Fruit fly (Drosophila melanogaster): ENCODE results near the gene Brd7-9.
"Not testable (repeated sequence)": the region's sequence is repeated elsewhere in the genome, so short reads cannot be mapped to it uniquely, and the experiment has no call there.

The Brd7-9 gene

DNA sequence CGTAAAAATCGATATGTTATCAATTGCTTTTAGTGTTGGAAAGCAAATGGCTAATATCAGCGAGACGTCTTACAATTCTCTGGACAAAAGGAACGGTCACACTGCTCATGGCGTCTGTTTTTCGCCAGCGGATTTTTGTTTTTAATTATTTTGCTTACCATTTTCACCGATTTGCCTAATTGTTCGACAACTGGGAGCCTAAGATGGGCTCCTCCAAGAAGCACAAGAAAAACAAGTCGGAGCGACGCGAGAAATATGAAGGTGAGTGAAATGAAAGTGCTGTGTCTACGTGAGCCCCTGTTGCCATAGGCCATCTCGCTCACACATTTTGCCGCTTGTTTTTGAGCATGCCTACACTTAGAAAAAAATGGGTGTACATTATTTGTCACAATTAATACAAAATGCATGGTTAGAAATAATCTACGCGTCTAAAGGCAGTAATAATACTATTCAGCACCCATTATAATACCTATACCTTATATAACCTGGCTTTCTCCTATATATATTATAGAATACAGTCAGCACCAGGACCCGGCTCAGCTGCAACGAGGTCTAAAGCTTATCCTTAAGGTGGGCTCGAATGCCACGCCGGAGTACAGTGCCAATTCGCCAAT is at the start of gene Brd7-9:
Gene Brd7-9 (plus strand): TSS at position 78 of the 614 bp plus-strand sequence.
- TF ChIP-seq CTCF (optimal IDR thresholded peaks at IDR 0.05), result no peak
- no peak for TF ChIP-seq CG8478 (optimal IDR thresholded peaks at IDR 0.05)

DNA sequence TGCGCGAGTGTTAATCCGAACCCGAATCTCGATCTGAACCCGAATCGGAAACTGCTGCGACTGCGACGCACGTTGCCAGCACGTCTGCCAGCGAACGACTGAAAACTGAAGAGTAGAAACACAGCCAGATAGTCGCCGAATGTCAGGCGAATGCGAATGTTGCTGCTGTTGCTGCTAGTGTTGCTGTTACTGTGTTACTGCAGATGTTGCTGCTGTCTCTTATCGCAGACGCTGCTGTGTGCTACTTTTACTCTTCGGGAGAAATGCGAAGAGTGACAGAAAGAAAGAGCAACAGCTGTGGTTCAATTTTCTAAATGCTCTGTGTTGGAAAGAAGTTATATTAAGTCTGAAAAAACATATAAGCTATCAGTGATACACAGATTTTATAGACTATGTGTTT is 44.0 kb upstream of the Brd7-9 start, which contains the start of gene CG31904:
Gene CG31904 (minus strand): TSS at position 101 of the 400 bp plus-strand sequence.
- TF ChIP-seq CG8478, CTCF (optimal IDR thresholded peaks at IDR 0.05): not testable (repeated sequence)

DNA sequence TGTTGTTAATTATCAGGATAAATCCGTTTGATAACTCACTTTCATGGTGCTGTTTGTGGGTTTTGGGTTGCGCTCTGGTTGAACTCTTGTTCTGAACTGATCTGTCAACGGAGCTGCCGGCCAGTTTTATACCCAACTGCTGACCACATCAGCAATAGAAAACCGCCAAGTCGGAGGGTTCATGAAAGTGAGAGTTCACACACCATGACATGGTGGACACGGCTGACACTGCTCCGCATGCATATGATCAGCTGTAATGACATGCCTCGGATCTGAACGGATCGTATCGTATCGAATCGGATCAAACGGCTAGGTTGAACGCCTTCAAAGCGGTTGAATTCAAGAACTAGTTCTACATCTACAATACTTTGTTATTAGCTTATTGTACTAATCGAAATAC is 41.2 kb upstream of the Brd7-9 start, which contains the start of gene Acp1:
Gene Acp1 (minus strand): TSS at position 101 of the 400 bp plus-strand sequence.
- TF ChIP-seq CG8478 (optimal IDR thresholded peaks at IDR 0.05) (no peak), CTCF (optimal IDR thresholded peaks at IDR 0.05) (no peak)

DNA sequence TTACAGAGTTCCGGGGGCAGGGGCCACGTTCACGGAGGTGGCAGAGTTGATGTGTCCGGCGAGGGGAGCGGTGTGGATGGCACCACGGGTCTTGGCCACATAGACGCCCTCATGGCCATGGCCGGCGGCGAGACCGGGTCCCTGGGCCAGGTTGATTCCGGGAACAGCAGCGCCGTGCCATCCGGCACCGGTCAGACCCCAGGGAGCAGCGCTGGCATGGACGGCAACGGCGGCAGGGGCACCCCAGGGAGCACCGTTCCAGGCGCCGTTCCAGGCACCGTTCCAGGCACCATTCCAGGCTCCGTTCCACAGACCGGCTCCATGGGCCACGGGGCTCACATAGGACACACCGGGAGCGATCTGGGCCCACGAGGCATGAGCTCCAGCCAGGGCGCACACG is 38.5 kb upstream of the Brd7-9 start:
- TF ChIP-seq CTCF (optimal IDR thresholded peaks at IDR 0.05), result no peak
- no peak for TF ChIP-seq CG8478 (optimal IDR thresholded peaks at IDR 0.05)

DNA sequence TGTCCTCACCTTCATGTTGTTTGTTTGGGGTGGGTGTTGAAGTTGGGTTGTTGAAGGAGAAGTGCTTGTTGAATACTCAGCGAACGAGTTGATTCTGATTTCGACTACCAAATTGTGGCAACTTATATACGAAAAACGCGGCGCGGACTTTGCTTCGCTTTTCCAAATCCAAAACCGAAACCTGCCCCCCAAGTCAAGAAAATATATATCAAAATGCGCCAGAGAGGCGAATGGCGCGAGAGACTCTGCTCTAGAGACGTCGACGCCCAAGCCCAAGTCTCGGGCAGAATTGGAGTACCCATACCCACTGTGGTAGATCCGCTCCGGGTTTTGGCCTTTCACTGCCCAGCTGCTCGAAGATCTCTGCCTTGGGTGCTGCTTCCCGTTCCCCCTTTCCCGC is 37.9 kb upstream of the Brd7-9 start, which contains the start of gene CG7214:
Gene CG7214 (minus strand): TSS at position 101 of the 400 bp plus-strand sequence.
- TF ChIP-seq CG8478 (optimal IDR thresholded peaks at IDR 0.05) (no peak), CTCF (optimal IDR thresholded peaks at IDR 0.05) (no peak)

DNA sequence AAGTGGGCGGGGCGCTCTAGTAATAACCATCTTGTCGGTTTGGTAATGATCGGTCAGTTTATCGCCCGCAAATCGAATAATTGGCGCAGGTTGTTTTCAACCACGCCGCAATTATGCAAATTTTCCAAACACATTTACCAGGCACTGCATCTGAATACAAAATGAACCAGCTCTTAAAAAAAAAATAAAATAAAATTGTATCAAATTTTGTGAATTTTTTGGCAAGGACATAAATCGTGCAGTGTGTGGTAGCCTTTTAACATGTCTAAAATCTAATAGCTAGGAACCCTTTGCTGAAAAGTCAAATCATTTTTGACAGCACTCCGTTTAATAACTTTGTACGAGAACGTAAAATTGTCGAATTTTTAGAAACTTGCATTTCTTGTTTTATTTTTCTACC is 35.7 kb upstream of the Brd7-9 start, which contains the start of gene ATPsynGL:
Gene ATPsynGL (plus strand): TSS at position 301 of the 400 bp plus-strand sequence.
- no peak for TF ChIP-seq CG8478 (optimal IDR thresholded peaks at IDR 0.05)
- TF ChIP-seq CTCF (optimal IDR thresholded peaks at IDR 0.05), result no peak

DNA sequence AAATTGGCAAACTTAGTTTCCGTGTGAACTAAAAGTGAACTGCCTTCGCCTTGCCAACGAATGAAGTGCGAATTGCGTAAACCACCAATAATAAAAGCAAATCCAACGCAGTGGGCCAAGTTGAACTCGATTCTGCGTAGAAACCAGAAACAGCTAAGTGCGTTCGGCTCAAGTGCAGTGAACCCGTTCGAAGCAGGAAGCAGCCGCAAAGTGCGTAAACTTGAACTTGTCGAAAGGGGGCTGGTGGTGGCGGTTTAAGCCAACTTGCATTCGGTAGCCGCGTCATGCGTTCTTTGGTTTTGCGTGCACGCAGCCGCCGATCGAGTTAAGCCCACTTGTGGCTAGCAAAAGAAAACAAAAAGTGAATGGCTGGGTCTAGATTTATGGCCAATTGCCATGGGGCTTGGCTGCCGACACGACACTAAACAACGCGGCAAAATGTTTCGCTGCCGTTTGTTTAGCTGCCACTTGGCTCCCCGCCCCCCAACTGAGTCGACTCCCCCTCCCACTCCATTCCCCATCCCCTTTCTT is 32.0 kb upstream of the Brd7-9 start:
- no peak for TF ChIP-seq CTCF (optimal IDR thresholded peaks at IDR 0.05)

DNA sequence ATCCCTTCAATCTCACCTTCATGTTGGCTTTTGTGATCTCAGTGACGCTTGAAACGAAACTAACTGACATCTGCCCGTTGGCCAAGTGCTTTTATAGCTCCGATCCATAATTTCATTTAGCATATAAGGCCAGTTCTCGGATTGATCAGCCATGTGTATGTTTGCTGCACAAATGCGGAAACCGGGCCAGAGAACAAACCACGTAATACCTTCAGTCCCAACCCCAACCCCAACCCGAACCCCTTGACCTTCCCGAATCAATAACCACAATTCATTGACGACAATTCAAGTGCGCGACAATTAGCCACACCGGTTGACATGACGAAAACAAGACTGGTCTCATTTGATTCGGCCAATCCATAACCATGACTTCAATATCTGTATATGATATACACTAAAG is 29.6 kb upstream of the Brd7-9 start, which contains the start of gene CG7203:
Gene CG7203 (minus strand): TSS at position 101 of the 400 bp plus-strand sequence.
- no peak for TF ChIP-seq CG8478 (optimal IDR thresholded peaks at IDR 0.05)

DNA sequence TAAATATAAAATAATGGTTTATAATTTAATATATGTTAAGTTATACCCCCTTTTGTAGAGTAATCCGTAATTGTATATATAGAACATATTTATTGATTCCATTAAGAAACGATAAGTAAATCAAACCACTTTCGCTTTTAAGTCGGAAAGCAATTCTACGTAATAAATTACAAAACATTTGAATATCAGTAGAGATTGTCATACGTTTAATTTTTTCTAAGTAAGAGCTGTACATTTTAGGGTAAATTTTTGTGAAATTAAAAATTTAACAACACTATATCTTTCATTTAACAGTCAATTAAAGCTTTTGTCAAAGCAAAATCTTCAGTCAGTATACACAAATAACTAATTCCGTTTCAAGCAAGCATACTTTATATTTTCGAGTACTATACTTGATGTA is 28.8 kb upstream of the Brd7-9 start, which contains the start of gene CG46025:
Gene CG46025 (plus strand): TSS at position 301 of the 400 bp plus-strand sequence.
- TF ChIP-seq CG8478 (optimal IDR thresholded peaks at IDR 0.05) (no peak), CTCF (optimal IDR thresholded peaks at IDR 0.05) (no peak)

DNA sequence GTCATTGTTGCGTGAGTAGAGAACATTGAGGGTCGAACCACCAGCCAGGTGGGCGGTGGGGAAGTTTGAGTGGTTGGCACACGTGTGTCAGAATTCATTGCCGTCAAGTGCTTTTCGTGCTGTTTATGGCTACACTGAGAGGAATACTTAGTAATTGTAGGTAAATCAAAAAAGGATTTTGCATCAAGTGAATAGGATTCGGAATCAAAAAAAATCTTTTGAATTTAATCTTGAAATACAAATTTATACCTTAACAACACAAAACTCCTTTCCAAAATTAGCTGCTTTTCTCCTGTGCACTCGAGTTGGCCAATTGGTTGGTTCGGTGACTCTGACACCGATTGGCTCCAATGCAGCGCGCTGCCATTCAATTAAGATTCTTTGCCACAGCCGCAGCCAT is 28.1 kb upstream of the Brd7-9 start:
- TF ChIP-seq CG8478 (optimal IDR thresholded peaks at IDR 0.05) (no peak), CTCF (optimal IDR thresholded peaks at IDR 0.05) (no peak)

DNA sequence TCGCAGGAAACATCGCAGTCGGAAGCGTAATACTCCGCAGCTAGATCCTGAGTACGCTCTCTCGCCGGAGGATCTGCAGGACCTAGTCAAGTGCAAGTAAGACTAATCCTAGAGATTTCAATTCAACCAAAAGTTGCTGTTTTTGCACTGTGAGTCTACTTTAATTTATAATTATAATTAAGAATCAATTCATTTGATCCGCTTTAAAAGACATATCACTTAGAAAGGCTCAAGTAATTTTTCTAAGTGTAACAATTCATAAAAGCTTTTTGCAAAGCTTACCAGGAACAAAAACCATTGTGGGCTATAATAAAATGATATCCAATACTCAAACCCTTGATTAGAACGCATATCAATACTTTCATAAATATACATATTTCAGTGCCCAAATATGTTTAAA is 25.8 kb upstream of the Brd7-9 start:
- TF ChIP-seq CG8478 (optimal IDR thresholded peaks at IDR 0.05), result no peak
- TF ChIP-seq CTCF (optimal IDR thresholded peaks at IDR 0.05), result no peak

DNA sequence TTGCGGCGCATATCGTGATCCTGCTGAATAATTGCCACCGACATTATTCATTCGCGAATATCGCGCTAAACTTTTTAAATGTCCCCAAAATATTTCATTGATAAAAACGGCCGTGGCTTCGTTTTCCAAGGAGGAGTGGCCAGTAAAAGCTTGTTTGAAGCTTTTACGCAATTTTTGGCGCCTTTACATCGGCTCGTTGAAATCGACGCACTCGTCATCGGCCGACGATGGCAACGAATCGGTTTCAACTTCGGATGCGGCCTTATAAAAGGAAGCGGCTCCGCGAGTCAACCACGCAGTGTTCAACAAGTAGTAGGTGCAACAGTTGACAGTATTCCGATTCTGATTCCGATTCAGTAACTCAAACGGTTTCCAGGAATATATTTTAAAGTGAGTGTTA is 15.3 kb upstream of the Brd7-9 start, which contains the start of gene CG7191:
Gene CG7191 (plus strand): TSS at position 301 of the 400 bp plus-strand sequence.
- TF ChIP-seq CTCF (optimal IDR thresholded peaks at IDR 0.05) (no peak), CG8478 (optimal IDR thresholded peaks at IDR 0.05) (no peak)

DNA sequence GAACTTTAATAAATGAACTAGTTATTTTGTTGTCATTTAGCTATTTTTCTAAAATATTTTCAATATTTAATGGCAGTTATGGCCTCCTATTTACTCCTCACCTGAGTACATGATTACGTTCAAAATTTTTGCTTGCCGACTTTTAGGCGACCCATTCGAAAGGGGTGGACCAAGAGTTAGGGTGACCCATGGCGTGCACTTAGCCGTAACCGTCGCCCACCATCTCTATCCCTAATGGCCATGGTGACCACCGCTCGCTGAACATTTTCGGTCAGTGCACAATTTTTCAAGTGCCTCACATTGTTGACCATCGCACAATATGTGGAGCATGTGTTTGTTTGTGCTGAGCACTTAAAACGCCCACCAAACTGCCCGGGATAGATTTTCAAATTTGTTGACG is 10.8 kb upstream of the Brd7-9 start:
- TF ChIP-seq CG8478 (optimal IDR thresholded peaks at IDR 0.05), result no peak
- no peak for TF ChIP-seq CTCF (optimal IDR thresholded peaks at IDR 0.05)

DNA sequence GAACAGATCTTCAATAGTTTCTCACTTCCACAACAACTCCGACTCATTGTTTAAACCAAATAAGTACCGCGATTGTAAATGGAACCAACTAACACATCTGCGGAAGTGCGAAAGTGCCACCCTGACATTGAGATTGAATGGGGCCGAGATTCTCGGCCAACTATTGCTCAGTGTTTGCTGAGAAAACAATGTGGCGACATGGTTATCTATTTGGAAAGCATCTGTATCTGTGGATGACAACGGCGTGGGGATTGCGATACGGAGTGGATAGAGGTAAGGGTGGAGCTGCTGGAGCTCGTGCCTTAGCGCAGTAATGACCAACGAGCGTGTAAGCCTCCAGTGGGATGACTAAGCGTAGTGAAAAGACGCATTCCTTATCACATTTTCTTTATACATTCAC is 7.4 kb upstream of the Brd7-9 start:
- TF ChIP-seq CTCF (optimal IDR thresholded peaks at IDR 0.05), result no peak
- TF ChIP-seq CG8478 (optimal IDR thresholded peaks at IDR 0.05), result no peak

DNA sequence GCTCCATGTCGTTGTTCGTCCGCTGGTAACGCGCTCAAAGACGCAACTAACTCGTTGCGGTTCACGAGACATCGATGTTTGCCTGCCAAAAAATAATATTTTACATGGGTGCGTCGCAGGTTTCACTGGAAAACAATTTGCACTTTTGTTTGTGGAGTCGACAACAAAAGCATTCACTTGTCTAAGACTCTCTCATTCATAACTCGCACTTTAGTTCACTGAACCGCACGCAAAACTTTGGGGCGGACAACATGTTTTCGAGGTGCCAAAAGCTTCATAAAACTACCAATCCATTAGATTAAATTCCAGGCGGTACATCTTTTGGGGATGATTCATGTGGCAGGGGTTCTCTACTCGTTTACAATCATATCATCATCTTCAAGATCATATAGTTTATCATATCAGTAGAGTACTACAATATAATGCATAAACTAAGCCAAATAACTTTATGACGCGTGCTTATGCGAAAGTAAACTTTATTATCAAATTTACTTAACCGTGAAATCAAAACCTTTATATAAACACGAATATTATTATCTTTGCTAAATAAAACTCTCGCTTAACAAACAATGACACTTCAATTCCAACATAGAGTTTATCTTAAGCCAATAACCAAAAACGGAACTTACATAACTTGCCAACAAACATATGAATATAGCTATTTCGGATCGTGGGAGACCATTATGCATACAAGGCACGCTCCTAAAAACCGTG is 4.5 kb upstream of the Brd7-9 start, which contains the start of gene CG7179:
Gene CG7179 (minus strand): TSS at position 51 of the 714 bp plus-strand sequence.
- TF ChIP-seq CG8478 (optimal IDR thresholded peaks at IDR 0.05), result no peak
- no peak for TF ChIP-seq CTCF (optimal IDR thresholded peaks at IDR 0.05)

DNA sequence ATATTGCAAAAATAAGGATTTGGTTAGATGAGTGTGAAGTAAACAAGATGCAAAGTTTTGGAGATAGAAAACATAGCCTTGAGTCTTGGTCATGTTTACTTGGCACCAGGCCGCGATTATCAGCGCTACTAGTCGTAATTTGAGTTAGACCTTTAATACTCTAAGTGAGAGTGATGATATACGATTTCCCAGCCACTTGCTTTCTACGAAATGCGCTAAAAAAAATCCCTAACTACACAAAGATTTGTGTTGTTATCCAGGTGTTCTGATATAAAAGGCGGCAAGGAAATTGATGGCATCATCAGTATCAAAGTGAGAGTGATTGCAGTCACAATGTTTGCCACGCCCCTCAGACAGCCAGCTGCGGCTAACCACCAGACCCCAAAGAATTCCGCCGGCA is 2.9 kb upstream of the Brd7-9 start, which contains the start of gene Uro:
Gene Uro (plus strand): TSS at position 301 of the 400 bp plus-strand sequence.
- TF ChIP-seq CTCF (optimal IDR thresholded peaks at IDR 0.05) (no peak), CG8478 (optimal IDR thresholded peaks at IDR 0.05) (no peak)
